Fruit fly (Drosophila melanogaster): ENCODE results near the gene CG8281.

- TF ChIP-seq psq (optimal IDR thresholded peaks at IDR 0.05) (no peak), insv (optimal IDR thresholded peaks at IDR 0.05) (no peak), h (optimal IDR thresholded peaks at IDR 0.05) (no peak), Myc (optimal IDR thresholded peaks at IDR 0.05) (no peak), Sin3A (optimal IDR thresholded peaks at IDR 0.05) (no peak)
Observed at dm6 chr3L:7876367-7876703, 35.9 kb upstream of the CG8281 start.
